Fruit fly (Drosophila melanogaster) whole organism, prepupa: ENCODE results near the gene CG15336.
A peak's percentile ranks its signal among the peaks of the same experiment; 100 is the strongest.

Source experiments
- Blimp-1 ChIP-seq: fragments of 200-800 bp; sonication (Bioruptor generic); optimal IDR thresholded peaks from 3 replicates; lab custom pipeline; 2017; ENCODE audit warnings: missing biosample characterization, missing genetic modification characterization, mild to moderate bottlenecking, moderate library complexity, missing genetic modification reagents
- CG10631 ChIP-seq: fragments of 200-800 bp; sonication (Bioruptor generic); optimal IDR thresholded peaks from 2 replicates; lab custom pipeline; 2016; ENCODE audit warnings: missing biosample characterization, missing genetic modification characterization
- CG11294 ChIP-seq: fragments of 200-800 bp; sonication (Bioruptor generic); IDR thresholded peaks from 2 replicates; pipeline ENCODE4 v1.3.6; 2022; ENCODE audit warnings: missing biosample characterization, missing genetic modification characterization
- CG11762 ChIP-seq: fragments of 200-800 bp; sonication (Bioruptor generic); optimal IDR thresholded peaks from 3 replicates; lab custom pipeline; 2016; ENCODE audit warnings: missing biosample characterization, missing genetic modification characterization; ENCODE audit not compliant: insufficient read depth
- CG15336 ChIP-seq: fragments of 200-800 bp; sonication (Bioruptor generic); IDR thresholded peaks from 2 replicates; pipeline ENCODE4 v1.3.6; 2022; ENCODE audit warnings: missing biosample characterization, missing genetic modification characterization
- CG1621 ChIP-seq: fragments of 200-800 bp; sonication (Bioruptor generic); optimal IDR thresholded peaks from 3 replicates; lab custom pipeline; 2018; ENCODE audit warnings: missing biosample characterization, mild to moderate bottlenecking, missing genetic modification characterization
- CG16779 ChIP-seq: fragments of 200-800 bp; sonication (Bioruptor generic); optimal IDR thresholded peaks from 3 replicates; lab custom pipeline; 2017; ENCODE audit warnings: missing biosample characterization, mild to moderate bottlenecking, missing genetic modification characterization
- CG32006 ChIP-seq: fragments of 200-800 bp; sonication (Bioruptor generic); optimal IDR thresholded peaks from 3 replicates; lab custom pipeline; 2017; ENCODE audit warnings: missing biosample characterization, mild to moderate bottlenecking, missing genetic modification characterization
- CG3919 ChIP-seq: fragments of 200-800 bp; sonication (Bioruptor generic); optimal IDR thresholded peaks from 3 replicates; lab custom pipeline; 2016; ENCODE audit warnings: missing biosample characterization, missing genetic modification characterization
- CG4318 ChIP-seq: fragments of 200-800 bp; sonication (Bioruptor generic); optimal IDR thresholded peaks from 3 replicates; lab custom pipeline; 2017; ENCODE audit warnings: missing biosample characterization, mild to moderate bottlenecking, missing genetic modification characterization
- CG6163 ChIP-seq: fragments of 200-800 bp; sonication (Bioruptor generic); IDR thresholded peaks from 3 replicates; pipeline ENCODE4 v1.3.6; 2022; ENCODE audit warnings: missing biosample characterization, missing genetic modification characterization
- CG6276 ChIP-seq: fragments of 200-800 bp; sonication (Bioruptor generic); optimal IDR thresholded peaks from 2 replicates; lab custom pipeline; 2017; ENCODE audit warnings: missing biosample characterization, mild to moderate bottlenecking, missing genetic modification characterization
- CG6792 ChIP-seq: fragments of 200-800 bp; sonication (Bioruptor generic); optimal IDR thresholded peaks from 3 replicates; lab custom pipeline; 2016; ENCODE audit warnings: missing biosample characterization, missing genetic modification characterization
- CG6808 ChIP-seq: fragments of 200-800 bp; sonication (Bioruptor generic); optimal IDR thresholded peaks from 3 replicates; lab custom pipeline; 2017; ENCODE audit warnings: missing biosample characterization, missing genetic modification characterization, mild to moderate bottlenecking, moderate library complexity, missing genetic modification reagents
- CG6854 ChIP-seq: fragments of 200-800 bp; sonication (Bioruptor generic); optimal IDR thresholded peaks from 2 replicates; lab custom pipeline; 2017; ENCODE audit warnings: missing biosample characterization, mild to moderate bottlenecking, missing genetic modification characterization
- CG7368 ChIP-seq: fragments of 200-800 bp; sonication (Bioruptor generic); optimal IDR thresholded peaks from 3 replicates; lab custom pipeline; 2016; ENCODE audit warnings: missing biosample characterization, missing genetic modification characterization
- CG8119 ChIP-seq: fragments of 200-800 bp; sonication (Bioruptor generic); IDR thresholded peaks from 3 replicates; pipeline ENCODE4 v1.3.6; 2022; ENCODE audit warnings: missing biosample characterization, missing genetic modification characterization
- CG9139 ChIP-seq: fragments of 200-800 bp; sonication (Bioruptor generic); optimal IDR thresholded peaks from 3 replicates; lab custom pipeline; 2017; ENCODE audit warnings: missing biosample characterization, mild to moderate bottlenecking, missing genetic modification characterization
- Eip75B ChIP-seq: fragments of 200-800 bp; sonication (Bioruptor generic); optimal IDR thresholded peaks from 3 replicates; lab custom pipeline; 2016; ENCODE audit warnings: missing biosample characterization, missing genetic modification characterization
- Eip78C ChIP-seq: fragments of 200-800 bp; sonication (Bioruptor generic); peaks from one replicate; lab custom pipeline; 2016; ENCODE audit warnings: missing biosample characterization, missing genetic modification characterization
- Eip93F ChIP-seq: fragments of 200-800 bp; sonication (Bioruptor generic); optimal IDR thresholded peaks from 2 replicates; lab custom pipeline; 2016; ENCODE audit warnings: missing biosample characterization, mild to moderate bottlenecking, missing genetic modification characterization
- Gug ChIP-seq: fragments of 200-800 bp; sonication (Bioruptor generic); IDR thresholded peaks from 2 replicates; pipeline ENCODE4 v1.3.6; 2022; ENCODE audit warnings: missing biosample characterization, missing genetic modification characterization
- Hr39 ChIP-seq: fragments of 200-800 bp; sonication (Bioruptor generic); optimal IDR thresholded peaks from 2 replicates; lab custom pipeline; 2016; ENCODE audit warnings: missing biosample characterization, missing genetic modification characterization
- Hr4 ChIP-seq: fragments of 200-800 bp; sonication (Bioruptor generic); optimal IDR thresholded peaks from 3 replicates; lab custom pipeline; 2016; ENCODE audit warnings: missing biosample characterization, missing genetic modification characterization
- Lpt ChIP-seq: fragments of 200-800 bp; sonication (Bioruptor generic); optimal IDR thresholded peaks from 3 replicates; lab custom pipeline; 2016; ENCODE audit warnings: missing biosample characterization, missing genetic modification characterization
- Met ChIP-seq: fragments of 200-800 bp; sonication (Bioruptor generic); optimal IDR thresholded peaks from 3 replicates; lab custom pipeline; 2016; ENCODE audit warnings: missing biosample characterization, missing genetic modification characterization
- OdsH ChIP-seq: fragments of 200-800 bp; sonication (Bioruptor generic); optimal IDR thresholded peaks from 3 replicates; lab custom pipeline; 2016; ENCODE audit warnings: missing biosample characterization, missing genetic modification characterization
- Smox ChIP-seq: fragments of 200-800 bp; sonication (Bioruptor generic); optimal IDR thresholded peaks from 3 replicates; lab custom pipeline; 2016; ENCODE audit warnings: missing biosample characterization, missing genetic modification characterization
- Sox102F ChIP-seq: fragments of 200-800 bp; sonication (Bioruptor generic); optimal IDR thresholded peaks from 2 replicates; lab custom pipeline; 2016; ENCODE audit warnings: missing biosample characterization, mild to moderate bottlenecking, missing genetic modification characterization
- Sox15 ChIP-seq: fragments of 200-800 bp; sonication (Bioruptor generic); optimal IDR thresholded peaks from 3 replicates; lab custom pipeline; 2016; ENCODE audit warnings: missing biosample characterization, missing genetic modification characterization
- acj6 ChIP-seq: fragments of 200-800 bp; sonication (Bioruptor generic); optimal IDR thresholded peaks from 3 replicates; lab custom pipeline; 2016; ENCODE audit warnings: missing biosample characterization, missing genetic modification characterization
- cyc ChIP-seq: fragments of 200-800 bp; sonication (Bioruptor generic); optimal IDR thresholded peaks from 3 replicates; lab custom pipeline; 2016; ENCODE audit warnings: missing biosample characterization, missing genetic modification characterization
- dsx ChIP-seq: fragments of 200-800 bp; optimal IDR thresholded peaks from 3 replicates; lab custom pipeline; 2019; ENCODE audit warnings: missing biosample characterization, mild to moderate bottlenecking, missing genetic modification characterization, moderate library complexity; ENCODE audit not compliant: poor library complexity, severe bottlenecking
- eg ChIP-seq: fragments of 200-800 bp; sonication (Bioruptor generic); IDR thresholded peaks from 3 replicates; pipeline ENCODE4 v1.3.6; 2022; ENCODE audit warnings: missing biosample characterization, missing genetic modification characterization
- esn ChIP-seq: fragments of 200-800 bp; sonication (Bioruptor generic); optimal IDR thresholded peaks from 2 replicates; lab custom pipeline; 2016; ENCODE audit warnings: missing biosample characterization, mild to moderate bottlenecking, missing genetic modification characterization, moderate library complexity
- fd59A ChIP-seq: fragments of 200-800 bp; sonication (Bioruptor generic); optimal IDR thresholded peaks from 2 replicates; lab custom pipeline; 2017; ENCODE audit warnings: missing biosample characterization, mild to moderate bottlenecking, missing genetic modification characterization, missing genetic modification reagents
- fd85E ChIP-seq: fragments of 200-800 bp; sonication (Bioruptor generic); optimal IDR thresholded peaks from 3 replicates; lab custom pipeline; 2016; ENCODE audit warnings: missing biosample characterization, missing genetic modification characterization
- fkh ChIP-seq: fragments of 200-800 bp; sonication (Bioruptor generic); optimal IDR thresholded peaks from 3 replicates; lab custom pipeline; 2017; ENCODE audit warnings: missing biosample characterization, mild to moderate bottlenecking, missing genetic modification characterization, moderate library complexity
- lz ChIP-seq: fragments of 200-800 bp; sonication (Bioruptor generic); optimal IDR thresholded peaks from 3 replicates; lab custom pipeline; 2016; ENCODE audit warnings: missing biosample characterization, missing genetic modification characterization
- net ChIP-seq: fragments of 200-800 bp; sonication (Bioruptor generic); optimal IDR thresholded peaks from 3 replicates; lab custom pipeline; 2016; ENCODE audit warnings: missing biosample characterization, missing genetic modification characterization
- pdm3 ChIP-seq: fragments of 200-800 bp; sonication (Bioruptor generic); optimal IDR thresholded peaks from 3 replicates; lab custom pipeline; 2016; ENCODE audit warnings: missing biosample characterization, missing genetic modification characterization
- spab ChIP-seq: fragments of 200-800 bp; sonication (Bioruptor generic); optimal IDR thresholded peaks from 2 replicates; lab custom pipeline; 2017; ENCODE audit warnings: missing biosample characterization, mild to moderate bottlenecking, missing genetic modification characterization, missing genetic modification reagents
- ss ChIP-seq, 2 experiments: fragments of 200-800 bp; sonication (Bioruptor generic); optimal IDR thresholded peaks; 2 replicates in 1 of 2; 3 replicates in 1 of 2; lab custom pipeline; 2017 to 2018; ENCODE audit warnings: mild to moderate bottlenecking in 2 of 2, missing biosample characterization in 2 of 2, missing genetic modification characterization in 2 of 2, moderate library complexity in 1 of 2
- svp ChIP-seq: fragments of 200-800 bp; sonication (Bioruptor generic); peaks from one replicate; lab custom pipeline; 2016; ENCODE audit warnings: missing biosample characterization, missing genetic modification characterization
- topi ChIP-seq: fragments of 200-800 bp; sonication (Bioruptor generic); optimal IDR thresholded peaks from 3 replicates; lab custom pipeline; 2016; ENCODE audit warnings: missing biosample characterization, missing genetic modification characterization
- vri ChIP-seq: fragments of 200-800 bp; sonication (Bioruptor generic); optimal IDR thresholded peaks from 3 replicates; lab custom pipeline; 2016; ENCODE audit warnings: missing biosample characterization, mild to moderate bottlenecking, missing genetic modification characterization

The CG15336 gene

DNA sequence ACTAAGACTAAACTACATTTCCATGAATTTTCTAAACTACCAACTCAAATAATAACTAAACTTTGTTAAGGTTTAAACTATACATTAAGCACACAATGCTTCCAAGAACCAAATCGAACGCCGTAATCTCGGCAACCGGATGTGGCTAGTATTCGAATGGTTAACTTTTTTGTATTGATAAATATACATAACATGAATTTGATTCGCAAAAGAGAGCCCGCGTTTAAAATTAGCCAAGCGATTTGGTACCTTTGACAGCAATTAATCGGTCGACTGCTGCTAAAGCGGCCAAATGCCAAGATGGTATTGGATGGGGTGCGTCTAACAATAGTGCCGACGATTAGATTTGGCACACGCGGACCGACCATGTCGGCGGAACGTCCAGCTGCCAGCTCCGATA is at the start of gene CG15336:
CG15336 (plus strand) TSS at position 301 of the 400 bp plus-strand sequence.
- TF ChIP-seq lz (GFP tag; lab: Kevin White, UChicago) = no peak
- no peak for TF ChIP-seq CG16779 (tag; lab: Kevin White, UChicago)
- TF ChIP-seq CG6163 (GFP tag; lab: Robert Waterston, UW) = no peak
- no peak for TF ChIP-seq CG6808 (GFP tag; lab: Kevin White, UChicago)
- TF ChIP-seq Blimp-1 (GFP tag; lab: Kevin White, UChicago) = no peak
- no peak for TF ChIP-seq acj6 (GFP tag; lab: Kevin White, UChicago)
- no peak for TF ChIP-seq Gug (GFP tag; lab: Robert Waterston, UW)
- TF ChIP-seq Hr39 = no peak
- TF ChIP-seq Sox102F = no peak
- no peak for TF ChIP-seq topi (GFP tag; lab: Kevin White, UChicago)

dm6 chrX:8100026-8100825 is 47.5 kb upstream of the CG15336 start:
- peak; percentile 88 for TF ChIP-seq svp
- TF ChIP-seq CG1621 (tag; lab: Kevin White, UChicago) = peak; percentile 70
- TF ChIP-seq acj6 (GFP tag; lab: Kevin White, UChicago) = peak; percentile 80
- peak; percentile 60 for TF ChIP-seq CG6808 (GFP tag; lab: Kevin White, UChicago)
- TF ChIP-seq eg (GFP tag; lab: Robert Waterston, UW) = peak; percentile 89
- TF ChIP-seq net (GFP tag; lab: Kevin White, UChicago) = peak; percentile 79
- TF ChIP-seq CG16779 (tag; lab: Kevin White, UChicago) = peak; percentile 60
- peak; percentile 77 for TF ChIP-seq OdsH
- TF ChIP-seq CG15336 (GFP tag; lab: Robert Waterston, UW) = peak; percentile 93
- peak; percentile 69 for TF ChIP-seq CG11762 (GFP tag; lab: Kevin White, UChicago)
- TF ChIP-seq CG8119 (GFP tag; lab: Robert Waterston, UW) = peak; percentile 90
- peak; percentile 85 for TF ChIP-seq CG10631
- peak; percentile 79 for TF ChIP-seq Hr4 (GFP tag; lab: Kevin White, UChicago)
- TF ChIP-seq CG9139 (GFP tag; lab: Kevin White, UChicago) = peak; percentile 64
- peak; percentile 68 for TF ChIP-seq spab (GFP tag; lab: Kevin White, UChicago)
- peak; percentile 87 for TF ChIP-seq CG32006 (GFP tag; lab: Kevin White, UChicago)
- TF ChIP-seq CG11294 (GFP tag; lab: Robert Waterston, UW) = peak; percentile 78
- peak; percentile 41 for TF ChIP-seq Eip93F (GFP tag; lab: Kevin White, UChicago)
- TF ChIP-seq Smox (GFP tag; lab: Kevin White, UChicago) = peak; percentile 91
- TF ChIP-seq fkh (GFP tag; lab: Kevin White, UChicago) = peak; percentile 4
- peak; percentile 56 for TF ChIP-seq fd59A (GFP tag; lab: Kevin White, UChicago)
- TF ChIP-seq topi (GFP tag; lab: Kevin White, UChicago) = peak; percentile 73
- TF ChIP-seq Met (GFP tag; lab: Kevin White, UChicago) = peak; percentile 77
- TF ChIP-seq CG6854 (GFP tag; lab: Kevin White, UChicago) = peak; percentile 45
- peak; percentile 61 for TF ChIP-seq vri
- TF ChIP-seq Lpt = peak; percentile 66
- peak; percentile 79 for TF ChIP-seq dsx (GFP tag; lab: Kevin White, UChicago)
- TF ChIP-seq Gug (GFP tag; lab: Robert Waterston, UW) = peak; percentile 84
- TF ChIP-seq CG4318 (GFP tag; lab: Kevin White, UChicago) = peak; percentile 69
- TF ChIP-seq esn (GFP tag; lab: Kevin White, UChicago) = peak; percentile 83
- peak; percentile 72 for TF ChIP-seq Sox102F
- peak; percentile 76 for TF ChIP-seq Eip75B (GFP tag; lab: Kevin White, UChicago)
- TF ChIP-seq fd85E (GFP tag; lab: Kevin White, UChicago) = peak; percentile 2
- TF ChIP-seq CG6276 (GFP tag; lab: Kevin White, UChicago) = peak; percentile 78
- peak; percentile 83 for TF ChIP-seq CG3919 (GFP tag; lab: Kevin White, UChicago)
- TF ChIP-seq CG7368 (GFP tag; lab: Kevin White, UChicago) = peak; percentile 70
- TF ChIP-seq lz (GFP tag; lab: Kevin White, UChicago) = peak; percentile 73
- peak; percentile 66 to 76 for TF ChIP-seq ss (GFP tag; optimal IDR thresholded peaks at IDR 0.05; lab: Kevin White, UChicago)
- TF ChIP-seq Sox15 (GFP tag; lab: Kevin White, UChicago) = peak; percentile 48
- peak; percentile 77 for TF ChIP-seq CG6792
- peak; percentile 93 for TF ChIP-seq Eip78C (GFP tag; lab: Kevin White, UChicago)
- TF ChIP-seq pdm3 = peak; percentile 79
- peak; percentile 90 for TF ChIP-seq CG6163 (GFP tag; lab: Robert Waterston, UW)
- TF ChIP-seq cyc (GFP tag; lab: Kevin White, UChicago) = peak; percentile 75
